Fruit fly (Drosophila melanogaster) whole organism, embryonic: ENCODE measurements around the gene Hph.

Experiments
- Adf1 ChIP-seq: fragments of 200-800 bp; sonication (Bioruptor generic); IDR thresholded peaks from 2 replicates; pipeline ENCODE4 v1.3.6; 2022; ENCODE audit warnings: missing biosample characterization, missing genetic modification characterization
- CG11085 ChIP-seq: fragments of 200-800 bp; sonication (Bioruptor generic); IDR thresholded peaks from 2 replicates; pipeline ENCODE4 v1.3.6; 2022; ENCODE audit warnings: missing biosample characterization, missing genetic modification characterization
- CG12942 ChIP-seq: fragments of 200-800 bp; sonication (Bioruptor generic); optimal IDR thresholded peaks from 3 replicates; lab custom pipeline; 2016; ENCODE audit warnings: missing biosample characterization, missing genetic modification characterization
- CG13424 ChIP-seq: fragments of 200-800 bp; sonication (Bioruptor generic); optimal IDR thresholded peaks from 2 replicates; lab custom pipeline; 2019; ENCODE audit warnings: missing biosample characterization, mild to moderate bottlenecking, missing genetic modification characterization, moderate library complexity
- CG15011 ChIP-seq: fragments of 200-800 bp; sonication (Bioruptor generic); optimal IDR thresholded peaks from 3 replicates; lab custom pipeline; 2018; ENCODE audit warnings: missing biosample characterization, mild to moderate bottlenecking, missing genetic modification characterization
- CG15479 ChIP-seq: fragments of 200-800 bp; sonication (Bioruptor generic); optimal IDR thresholded peaks from 3 replicates; lab custom pipeline; 2019; ENCODE audit warnings: missing biosample characterization, mild to moderate bottlenecking, missing genetic modification characterization, moderate library complexity
- CG15514 ChIP-seq: fragments of 200-800 bp; sonication (Bioruptor generic); optimal IDR thresholded peaks from 3 replicates; lab custom pipeline; 2017; ENCODE audit warnings: missing biosample characterization, missing genetic modification characterization, mild to moderate bottlenecking, moderate library complexity, missing genetic modification reagents
- CG17328 ChIP-seq: fragments of 200-800 bp; sonication (Bioruptor generic); IDR thresholded peaks from 2 replicates; pipeline ENCODE4 v1.3.6; 2022; ENCODE audit warnings: missing biosample characterization, missing genetic modification characterization
- CG2199 ChIP-seq: fragments of 200-800 bp; sonication (Bioruptor generic); IDR thresholded peaks from 3 replicates; pipeline ENCODE4 v1.3.6; 2022; ENCODE audit warnings: missing biosample characterization, missing genetic modification characterization
- CG3065 ChIP-seq: fragments of 200-800 bp; sonication (Bioruptor generic); optimal IDR thresholded peaks from 2 replicates; lab custom pipeline; 2016; ENCODE audit warnings: missing biosample characterization, missing genetic modification characterization
- CG34422 ChIP-seq: fragments of 200-800 bp; sonication (Bioruptor generic); IDR thresholded peaks from 3 replicates; pipeline ENCODE4 v1.3.6; 2022; ENCODE audit warnings: missing biosample characterization, missing genetic modification characterization
- CG4617 ChIP-seq: fragments of 200-800 bp; sonication (Bioruptor generic); optimal IDR thresholded peaks from 3 replicates; lab custom pipeline; 2016; ENCODE audit warnings: missing biosample characterization, missing genetic modification characterization, borderline replicate concordance
- CG4730 ChIP-seq: fragments of 200-800 bp; sonication (Bioruptor generic); IDR thresholded peaks from 2 replicates; pipeline ENCODE4 v1.3.6; 2022; ENCODE audit warnings: missing biosample characterization, missing genetic modification characterization
- CG6272 ChIP-seq: fragments of 200-800 bp; sonication (Bioruptor generic); IDR thresholded peaks from 2 replicates; pipeline ENCODE4 v1.3.6; 2022; ENCODE audit warnings: missing biosample characterization, missing genetic modification characterization
- CG6689 ChIP-seq: fragments of 200-800 bp; sonication (Bioruptor generic); IDR thresholded peaks from 2 replicates; pipeline ENCODE4 v1.3.6; 2022; ENCODE audit warnings: missing biosample characterization, missing genetic modification characterization
- CG6813 ChIP-seq: fragments of 200-800 bp; sonication (Bioruptor generic); optimal IDR thresholded peaks from 2 replicates; lab custom pipeline; 2017; ENCODE audit warnings: missing biosample characterization, missing genetic modification characterization, mild to moderate bottlenecking, moderate library complexity, missing genetic modification reagents
- CG9727 ChIP-seq: fragments of 200-800 bp; sonication (Bioruptor generic); optimal IDR thresholded peaks from 3 replicates; lab custom pipeline; 2017; ENCODE audit warnings: missing biosample characterization, mild to moderate bottlenecking, missing genetic modification characterization
- D19B ChIP-seq: fragments of 200-800 bp; sonication (Bioruptor generic); optimal IDR thresholded peaks from 2 replicates; lab custom pipeline; 2017; ENCODE audit warnings: missing biosample characterization, mild to moderate bottlenecking, missing genetic modification characterization
- HLH54F ChIP-seq: fragments of 200-800 bp; sonication (Bioruptor generic); optimal IDR thresholded peaks from 3 replicates; lab custom pipeline; 2016; ENCODE audit warnings: missing biosample characterization, missing genetic modification characterization
- HLHmδ ChIP-seq: fragments of 200-800 bp; sonication (Bioruptor generic); optimal IDR thresholded peaks from 2 replicates; lab custom pipeline; 2018; ENCODE audit warnings: missing biosample characterization, mild to moderate bottlenecking, missing genetic modification characterization, moderate library complexity
- Hr78 ChIP-seq, 2 experiments: fragments of 200-800 bp in 1 of 2; fragments of >200 bp in 1 of 2; sonication (Bioruptor generic) in 1 of 2; optimal IDR thresholded peaks; 2 replicates each; lab custom pipeline; 2017 to 2019; ENCODE audit warnings: missing biosample characterization in 2 of 2, missing genetic modification characterization in 2 of 2, mild to moderate bottlenecking in 1 of 2, moderate library complexity in 1 of 2
- NK7.1 ChIP-seq: fragments of 200-800 bp; sonication (Bioruptor generic); optimal IDR thresholded peaks from 3 replicates; lab custom pipeline; 2016; ENCODE audit warnings: missing biosample characterization, missing genetic modification characterization
- Opbp ChIP-seq: fragments of 200-800 bp; sonication (Bioruptor generic); IDR thresholded peaks from 3 replicates; pipeline ENCODE4 v1.3.6; 2022; ENCODE audit warnings: missing biosample characterization, missing genetic modification characterization; ENCODE audit not compliant: partially characterized antibody
- Optix ChIP-seq: fragments of 200-800 bp; sonication (Bioruptor generic); IDR thresholded peaks from 3 replicates; pipeline ENCODE4 v1.3.6; 2022; ENCODE audit warnings: missing biosample characterization, missing genetic modification characterization
- Poxn ChIP-seq: fragments of 200-800 bp; sonication (Bioruptor generic); IDR thresholded peaks from 2 replicates; pipeline ENCODE4 v1.3.6; 2022; ENCODE audit warnings: missing biosample characterization, missing genetic modification characterization
- Rx ChIP-seq: fragments of 200-800 bp; sonication (Bioruptor generic); IDR thresholded peaks from 2 replicates; pipeline ENCODE4 v1.3.6; 2022; ENCODE audit warnings: missing biosample characterization, missing genetic modification characterization
- Six4 ChIP-seq: fragments of 200-800 bp; sonication (Bioruptor generic); optimal IDR thresholded peaks from 2 replicates; lab custom pipeline; 2016; ENCODE audit warnings: missing biosample characterization, missing genetic modification characterization
- Sry-β ChIP-seq: fragments of 200-800 bp; sonication (Bioruptor generic); optimal IDR thresholded peaks from 2 replicates; lab custom pipeline; 2018; ENCODE audit warnings: missing biosample characterization, mild to moderate bottlenecking, missing genetic modification characterization, moderate library complexity
- Tbp ChIP-seq: fragments of >200 bp; optimal IDR thresholded peaks from 2 replicates; lab custom pipeline; 2018; ENCODE audit warnings: missing biosample characterization, missing genetic modification characterization
- Usf ChIP-seq: fragments of 200-800 bp; sonication (Bioruptor generic); optimal IDR thresholded peaks from 2 replicates; lab custom pipeline; 2017; ENCODE audit warnings: missing genotype, missing biosample characterization, missing genetic modification characterization
- amos ChIP-seq: fragments of 200-800 bp; sonication (Bioruptor generic); IDR thresholded peaks from 2 replicates; pipeline ENCODE4 v1.3.6; 2022; ENCODE audit warnings: missing biosample characterization, missing genetic modification characterization; ENCODE audit not compliant: partially characterized antibody
- ara ChIP-seq: fragments of 200-800 bp; sonication (Bioruptor generic); IDR thresholded peaks from 2 replicates; pipeline ENCODE4 v1.3.6; 2022; ENCODE audit warnings: missing biosample characterization, missing genetic modification characterization
- bbx ChIP-seq: fragments of 200-800 bp; sonication (Bioruptor generic); IDR thresholded peaks from 2 replicates; pipeline ENCODE4 v1.3.6; 2022; ENCODE audit warnings: missing biosample characterization, missing genetic modification characterization; ENCODE audit not compliant: partially characterized antibody
- chinmo ChIP-seq: fragments of 200-800 bp; sonication (Bioruptor generic); IDR thresholded peaks from 4 replicates; pipeline ENCODE4 v1.3.6; 2022; ENCODE audit warnings: missing biosample characterization, missing genetic modification characterization; ENCODE audit not compliant: partially characterized antibody
- corto ChIP-seq: fragments of 200-800 bp; sonication (Bioruptor generic); optimal IDR thresholded peaks from 2 replicates; lab custom pipeline; 2016; ENCODE audit warnings: missing biosample characterization, mild to moderate bottlenecking, missing genetic modification characterization, moderate library complexity
- emc ChIP-seq: fragments of 200-800 bp; sonication (Bioruptor generic); optimal IDR thresholded peaks from 2 replicates; lab custom pipeline; 2016; ENCODE audit warnings: missing biosample characterization, missing genetic modification characterization
- fd96Cb ChIP-seq: fragments of 200-800 bp; sonication (Bioruptor generic); optimal IDR thresholded peaks from 2 replicates; lab custom pipeline; 2018; ENCODE audit warnings: missing biosample characterization, mild to moderate bottlenecking, missing genetic modification characterization, moderate library complexity
- grau ChIP-seq: fragments of 200-800 bp; optimal IDR thresholded peaks from 3 replicates; lab custom pipeline; 2019; ENCODE audit warnings: missing biosample characterization, mild to moderate bottlenecking, missing genetic modification characterization, moderate library complexity
- gsb-n ChIP-seq: fragments of 200-800 bp; sonication (Bioruptor generic); optimal IDR thresholded peaks from 3 replicates; lab custom pipeline; 2018; ENCODE audit warnings: missing biosample characterization, mild to moderate bottlenecking, missing genetic modification characterization
- h ChIP-seq: fragments of >200 bp; optimal IDR thresholded peaks from 2 replicates; lab custom pipeline; 2017
- ham ChIP-seq: fragments of 200-800 bp; sonication (Bioruptor generic); IDR thresholded peaks from 2 replicates; pipeline ENCODE4 v1.3.6; 2022; ENCODE audit warnings: missing biosample characterization, missing genetic modification characterization
- jumu ChIP-seq: fragments of 200-800 bp; sonication (Bioruptor generic); optimal IDR thresholded peaks from 3 replicates; lab custom pipeline; 2016; ENCODE audit warnings: missing biosample characterization, missing genetic modification characterization
- ken ChIP-seq: fragments of 200-800 bp; sonication (Bioruptor generic); IDR thresholded peaks from 3 replicates; pipeline ENCODE4 v1.3.6; 2022; ENCODE audit warnings: missing biosample characterization, missing genetic modification characterization
- lola ChIP-seq, 3 experiments: fragments of >200 bp in 2 of 3; fragments of 200-800 bp in 1 of 3; sonication (Bioruptor generic) in 1 of 3; optimal IDR thresholded peaks; 2 replicates each; lab custom pipeline; 2017 to 2019; ENCODE audit warnings: missing biosample characterization in 3 of 3, missing genetic modification characterization in 3 of 3, mild to moderate bottlenecking in 1 of 3, moderate library complexity in 1 of 3
- nerfin-2 ChIP-seq: fragments of 200-800 bp; sonication (Bioruptor generic); IDR thresholded peaks from 2 replicates; pipeline ENCODE4 v1.3.6; 2022; ENCODE audit warnings: missing biosample characterization, missing genetic modification characterization; ENCODE audit not compliant: partially characterized antibody
- nom ChIP-seq: fragments of 200-800 bp; sonication (Bioruptor generic); optimal IDR thresholded peaks from 2 replicates; lab custom pipeline; 2017; ENCODE audit warnings: missing biosample characterization, missing genetic modification characterization, mild to moderate bottlenecking, moderate library complexity, missing genetic modification reagents
- peb ChIP-seq: fragments of 200-800 bp; sonication (Bioruptor generic); IDR thresholded peaks from 2 replicates; pipeline ENCODE4 v1.3.6; 2022; ENCODE audit warnings: missing biosample characterization, missing genetic modification characterization
- run ChIP-seq: fragments of 200-800 bp; sonication (Bioruptor generic); optimal IDR thresholded peaks from 3 replicates; lab custom pipeline; 2018; ENCODE audit warnings: missing biosample characterization, mild to moderate bottlenecking, missing genetic modification characterization
- sens-2 ChIP-seq: fragments of 200-800 bp; sonication (Bioruptor generic); IDR thresholded peaks from 2 replicates; pipeline ENCODE4 v1.3.6; 2022; ENCODE audit warnings: missing biosample characterization, missing genetic modification characterization
- so ChIP-seq: fragments of 200-800 bp; sonication (Bioruptor generic); IDR thresholded peaks from 3 replicates; pipeline ENCODE4 v1.3.6; 2022; ENCODE audit warnings: missing biosample characterization, missing genetic modification characterization
- stwl ChIP-seq: fragments of 200-800 bp; sonication (Bioruptor generic); optimal IDR thresholded peaks from 3 replicates; lab custom pipeline; 2018; ENCODE audit warnings: missing biosample characterization, mild to moderate bottlenecking, missing genetic modification characterization, moderate library complexity
- vfl ChIP-seq: fragments of 200-800 bp; sonication (Bioruptor generic); optimal IDR thresholded peaks from 2 replicates; lab custom pipeline; 2016; ENCODE audit warnings: missing biosample characterization, missing genetic modification characterization

Hph gene

dm6 chr3R:5219466-5219865 is 37.4 kb upstream of the Hph start, which contains the start of the genes Prosbeta2R2 and CG1116 (continued):
- TF ChIP-seq Rx (GFP tag; lab: Robert Waterston, UW), result no peak
- no peak for TF ChIP-seq CG13424 (tag; lab: Kevin White, UChicago)
- TF ChIP-seq CG4617 (GFP tag; lab: Kevin White, UChicago), result peak; percentile 62
- no peak for TF ChIP-seq CG34422
- TF ChIP-seq Hr78 (GFP tag; optimal IDR thresholded peaks at IDR 0.05; lab: Kevin White, UChicago), result no peak
- TF ChIP-seq Opbp, result peak; percentile 47; the same call in 2 of the 3 replicates
- TF ChIP-seq gsb-n, result no peak
- TF ChIP-seq grau (tag; lab: Kevin White, UChicago), result no peak
- no peak for TF ChIP-seq CG4730 (GFP tag; lab: Robert Waterston, UW)
- no peak for TF ChIP-seq so (GFP tag; lab: Robert Waterston, UW)
- no peak for TF ChIP-seq HLH54F (GFP tag; lab: Kevin White, UChicago)
- TF ChIP-seq emc (GFP tag; lab: Kevin White, UChicago), result no peak
- TF ChIP-seq nom, result no peak
- no peak for TF ChIP-seq h
- no peak for TF ChIP-seq D19B (GFP tag; lab: Kevin White, UChicago)
- no peak for TF ChIP-seq ken (GFP tag; lab: Robert Waterston, UW)
- no peak for TF ChIP-seq Poxn (GFP tag; lab: Robert Waterston, UW)
- peak; percentile 73 for TF ChIP-seq bbx
- no peak for TF ChIP-seq Optix
- TF ChIP-seq nerfin-2 (GFP tag; lab: Robert Waterston, UW), result no peak
- TF ChIP-seq CG12942 (GFP tag; lab: Kevin White, UChicago), result no peak
- no peak for TF ChIP-seq peb
- TF ChIP-seq CG3065 (GFP tag; lab: Kevin White, UChicago), result no peak
- TF ChIP-seq run (tag; lab: Kevin White, UChicago), result no peak
- TF ChIP-seq Adf1 (GFP tag; lab: Robert Waterston, UW), result no peak
- no peak for TF ChIP-seq NK7.1 (GFP tag; lab: Kevin White, UChicago)
- TF ChIP-seq CG6272 (GFP tag; lab: Robert Waterston, UW), result no peak
- no peak for TF ChIP-seq ham (GFP tag; lab: Robert Waterston, UW)
- no peak for TF ChIP-seq jumu (GFP tag; lab: Kevin White, UChicago)
- no peak for TF ChIP-seq CG15011
- TF ChIP-seq amos (GFP tag; lab: Robert Waterston, UW), result peak; percentile 60
- no peak for TF ChIP-seq fd96Cb (tag; lab: Kevin White, UChicago)
- no peak for TF ChIP-seq CG2199 (GFP tag; lab: Robert Waterston, UW)
- no peak for TF ChIP-seq vfl (GFP tag; lab: Kevin White, UChicago)
- peak; percentile 42 for TF ChIP-seq CG15514 (GFP tag; lab: Kevin White, UChicago)
- no peak for TF ChIP-seq CG17328 (GFP tag; lab: Robert Waterston, UW)
- no peak for TF ChIP-seq CG9727 (GFP tag; lab: Kevin White, UChicago)
- TF ChIP-seq corto (GFP tag; lab: Kevin White, UChicago), result no peak
- TF ChIP-seq sens-2 (GFP tag; lab: Robert Waterston, UW), result no peak
- TF ChIP-seq Six4 (GFP tag; lab: Kevin White, UChicago), result no peak
- TF ChIP-seq Usf (GFP tag; lab: Kevin White, UChicago), result no peak
- TF ChIP-seq CG6689 (GFP tag; lab: Robert Waterston, UW), result no peak
- TF ChIP-seq CG11085 (GFP tag; lab: Robert Waterston, UW), result no peak
- TF ChIP-seq CG6813 (GFP tag; lab: Kevin White, UChicago), result no peak
- no peak for TF ChIP-seq lola (GFP tag; optimal IDR thresholded peaks at IDR 0.05; lab: Kevin White, UChicago)
- no peak for TF ChIP-seq Tbp
- no peak for TF ChIP-seq CG15479 (GFP tag; lab: Kevin White, UChicago)
- no peak for TF ChIP-seq ara (GFP tag; lab: Robert Waterston, UW)
- no peak for TF ChIP-seq Sry-β
- peak; percentile 66; the same call in 1 of the 4 replicates for TF ChIP-seq chinmo (GFP tag; lab: Robert Waterston, UW)
- no peak for TF ChIP-seq HLHmδ (GFP tag; lab: Kevin White, UChicago)
- peak; percentile 3 for TF ChIP-seq stwl
